Worm (Caenorhabditis elegans) whole organism, L3 larva: ENCODE data around the gene Y57E12B.11.
A peak's percentile ranks its signal among the peaks of the same experiment; 100 is the strongest.

Experiments
- R02D3.7 ChIP-seq: fragments of 150-350 bp; optimal IDR thresholded peaks from 2 replicates; lab custom pipeline; 2014; ENCODE audit warnings: missing biosample characterization, missing genetic modification characterization
- egl-27 ChIP-seq: sonication (generic microtip); optimal IDR thresholded peaks from 4 replicates; lab custom pipeline; 2017; ENCODE audit warnings: missing biosample characterization, missing genetic modification reagents, missing genetic modification characterization
- elt-1 ChIP-seq: fragments of 150-350 bp; optimal IDR thresholded peaks from 2 replicates; lab custom pipeline; 2014; ENCODE audit warnings: missing biosample characterization, missing genetic modification characterization
- elt-2 ChIP-seq: sonication (generic microtip); optimal IDR thresholded peaks from 2 replicates; lab custom pipeline; 2016; ENCODE audit warnings: missing genetic modification reagents, mild to moderate bottlenecking, missing genetic modification characterization, missing compliant biosample characterization
- eor-1 ChIP-seq, 2 experiments: fragments of 150-350 bp; optimal IDR thresholded peaks; 2 replicates each; lab custom pipeline; 2014 to 2018; ENCODE audit warnings: missing biosample characterization in 2 of 2, missing genetic modification characterization in 2 of 2
- fkh-10 ChIP-seq: sonication (generic microtip); optimal IDR thresholded peaks from 2 replicates; lab custom pipeline; 2017; ENCODE audit warnings: missing biosample characterization, missing genetic modification reagents, missing genetic modification characterization
- fkh-2 ChIP-seq: fragments of 150-350 bp; optimal IDR thresholded peaks from 2 replicates; lab custom pipeline; 2014; ENCODE audit warnings: missing biosample characterization, missing genetic modification reagents, missing genetic modification characterization
- lin-39 ChIP-seq: fragments of 150-350 bp; optimal IDR thresholded peaks from 2 replicates; lab custom pipeline; 2018; ENCODE audit warnings: missing biosample characterization, missing genetic modification reagents, missing genetic modification characterization
- mdl-1 ChIP-seq: fragments of 150-350 bp; optimal IDR thresholded peaks from 2 replicates; lab custom pipeline; 2014; ENCODE audit warnings: missing biosample characterization, missing genetic modification characterization
- nhr-11 ChIP-seq: fragments of 150-350 bp; optimal IDR thresholded peaks from 2 replicates; lab custom pipeline; 2014; ENCODE audit warnings: missing biosample characterization, missing genetic modification characterization
- nhr-25 ChIP-seq: sonication (generic microtip); optimal IDR thresholded peaks from 2 replicates; lab custom pipeline; 2017; ENCODE audit warnings: missing biosample characterization, missing genetic modification characterization
- nhr-77 ChIP-seq: fragments of 150-350 bp; optimal IDR thresholded peaks from 2 replicates; lab custom pipeline; 2014; ENCODE audit warnings: missing biosample characterization, missing genetic modification characterization
- pqm-1 ChIP-seq: fragments of 150-350 bp; optimal IDR thresholded peaks from 2 replicates; lab custom pipeline; 2017; ENCODE audit warnings: missing biosample characterization, missing genetic modification characterization, inconsistent platforms
- skn-1 ChIP-seq: fragments of 150-350 bp; optimal IDR thresholded peaks from 2 replicates; lab custom pipeline; 2014; ENCODE audit warnings: missing biosample characterization, missing genetic modification characterization
- tbx-2 ChIP-seq: sonication (generic microtip); optimal IDR thresholded peaks from 2 replicates; lab custom pipeline; 2016; ENCODE audit warnings: mild to moderate bottlenecking, missing genetic modification characterization, missing compliant biosample characterization
- unc-39 ChIP-seq: sonication (generic microtip); optimal IDR thresholded peaks from 4 replicates; lab custom pipeline; 2017; ENCODE audit warnings: missing biosample characterization, missing genetic modification characterization
- zag-1 ChIP-seq: fragments of 150-350 bp; optimal IDR thresholded peaks from 2 replicates; lab custom pipeline; 2014; ENCODE audit warnings: missing biosample characterization, missing genetic modification characterization
- ztf-4 ChIP-seq: fragments of 150-350 bp; optimal IDR thresholded peaks from 2 replicates; lab custom pipeline; 2014; ENCODE audit warnings: missing biosample characterization, missing genetic modification characterization

Gene Y57E12B.11

DNA sequence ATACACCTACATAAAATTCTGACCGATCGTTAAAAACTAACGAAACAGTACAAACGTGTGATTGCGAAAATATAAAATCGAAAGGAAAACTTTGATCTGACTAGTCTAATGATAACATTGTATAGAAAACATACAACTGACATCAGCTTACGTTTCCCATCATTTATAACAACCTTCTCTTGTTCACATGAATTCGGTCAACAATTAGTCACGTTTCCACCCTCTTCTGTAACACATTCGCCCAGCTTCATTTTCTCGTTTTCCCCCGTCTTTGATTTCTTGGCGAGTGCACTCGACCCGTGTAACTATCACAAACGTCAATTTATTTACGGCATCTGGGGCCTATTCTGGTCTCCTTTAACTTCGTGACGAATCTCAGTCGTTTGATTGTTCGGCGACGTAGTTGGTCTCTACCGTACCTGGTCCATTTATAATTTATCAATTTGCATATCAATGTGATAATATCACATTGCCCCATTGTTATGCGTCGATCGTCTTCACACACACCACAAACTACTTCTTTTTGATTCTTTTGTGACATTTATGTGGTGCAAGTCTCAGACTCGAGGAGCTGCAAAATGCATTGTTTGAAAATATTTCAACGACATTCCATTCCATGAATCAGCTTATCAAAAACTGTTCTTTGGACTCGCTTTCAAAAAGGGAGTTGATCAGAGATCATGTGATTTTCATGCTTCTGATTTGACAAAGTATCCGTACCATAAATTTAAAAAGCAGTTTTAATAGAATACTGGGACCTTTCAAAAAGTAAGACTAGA is 48.7 kb downstream of the Y57E12B.11 start:
- TF ChIP-seq R02D3.7 (tag; lab: Kevin White, UChicago): no peak
- peak; percentile 46 for TF ChIP-seq elt-2
- no peak for TF ChIP-seq tbx-2 (tag; lab: Kevin White, UChicago)
- no peak for TF ChIP-seq lin-39 (tag; lab: Kevin White, UChicago)
- no peak for TF ChIP-seq eor-1 (tag; optimal IDR thresholded peaks at IDR 0.05; lab: Kevin White, UChicago)
- no peak for TF ChIP-seq fkh-2 (tag; lab: Kevin White, UChicago)
- peak; percentile 39 for TF ChIP-seq nhr-25 (tag; lab: Kevin White, UChicago)
- TF ChIP-seq ztf-4 (tag; lab: Kevin White, UChicago): no peak
- no peak for TF ChIP-seq unc-39 (tag; lab: Kevin White, UChicago)
- TF ChIP-seq fkh-10: no peak
- TF ChIP-seq egl-27: no peak
- TF ChIP-seq skn-1 (tag; lab: Kevin White, UChicago): no peak

- TF ChIP-seq mdl-1 (tag; lab: Kevin White, UChicago) (no peak), elt-1 (no peak), pqm-1 (peak; percentile 63), nhr-77 (no peak), zag-1 (tag; lab: Kevin White, UChicago) (no peak), nhr-11 (no peak)
Measured at ce11 chrV:6900173-6900638, 49.5 kb downstream of the Y57E12B.11 start, which contains the start of gene odc-1. odc-1 (minus strand) TSS chrV:6900223.
